Worm (Caenorhabditis elegans) whole organism, L4/young adult: Measurements from ENCODE around the gene Y45F10D.2.

Experiments used
- W03F9.2 ChIP-seq: fragments of 150-350 bp; optimal IDR thresholded peaks from 2 replicates; lab custom pipeline; 2014; ENCODE audit warnings: missing biosample characterization, missing genetic modification characterization
- dao-5 ChIP-seq: sonication (generic microtip); optimal IDR thresholded peaks from 2 replicates; lab custom pipeline; 2016; ENCODE audit warnings: missing genotype, missing genetic modification characterization, moderate library complexity, missing compliant biosample characterization
- him-1 ChIP-seq: sonication (generic microtip); optimal IDR thresholded peaks from 2 replicates; lab custom pipeline; 2016; ENCODE audit warnings: missing genotype, missing genetic modification reagents, missing genetic modification characterization, missing compliant biosample characterization

- TF ChIP-seq him-1: no peak
- TF ChIP-seq W03F9.2 (tag; lab: Kevin White, UChicago): no peak
- no peak for TF ChIP-seq dao-5 (tag; lab: Kevin White, UChicago)
Observed at ce11 chrIV:13764708-13765107, 9.8 kb downstream of the Y45F10D.2 start.
